Fruit fly (Drosophila melanogaster) whole organism, embryonic: ENCODE results near the gene CG45676.

ENCODE experiments used
- Abd-B ChIP-seq: fragments of 200-800 bp; sonication (Bioruptor generic); optimal IDR thresholded peaks from 2 replicates; lab custom pipeline; 2018; ENCODE audit warnings: missing biosample characterization, mild to moderate bottlenecking, missing genetic modification characterization, moderate library complexity
- Ada2b ChIP-seq: fragments of 200-800 bp; sonication (Bioruptor generic); IDR thresholded peaks from 2 replicates; pipeline ENCODE4 v1.3.6; 2022; ENCODE audit warnings: missing biosample characterization, missing genetic modification characterization
- CG10979 ChIP-seq: fragments of 200-800 bp; sonication (Bioruptor generic); optimal IDR thresholded peaks from 2 replicates; lab custom pipeline; 2018; ENCODE audit warnings: missing biosample characterization, mild to moderate bottlenecking, missing genetic modification characterization, moderate library complexity
- CG11085 ChIP-seq: fragments of 200-800 bp; sonication (Bioruptor generic); IDR thresholded peaks from 2 replicates; pipeline ENCODE4 v1.3.6; 2022; ENCODE audit warnings: missing biosample characterization, missing genetic modification characterization
- CG12104 ChIP-seq: fragments of 200-800 bp; sonication (Bioruptor generic); optimal IDR thresholded peaks from 3 replicates; lab custom pipeline; 2016; ENCODE audit warnings: missing biosample characterization, missing genetic modification characterization
- CG12236 ChIP-seq: fragments of 200-800 bp; sonication (Bioruptor generic); optimal IDR thresholded peaks from 2 replicates; lab custom pipeline; 2016; ENCODE audit warnings: missing biosample characterization, missing genetic modification characterization
- CG14667 ChIP-seq: fragments of 200-800 bp; sonication (Bioruptor generic); IDR thresholded peaks from 2 replicates; pipeline ENCODE4 v1.3.6; 2022; ENCODE audit warnings: missing biosample characterization, missing genetic modification characterization
- CG16863 ChIP-seq: fragments of 200-800 bp; sonication (Bioruptor generic); optimal IDR thresholded peaks from 3 replicates; lab custom pipeline; 2016; ENCODE audit warnings: missing biosample characterization, missing genetic modification characterization
- CG1832 ChIP-seq: fragments of 200-800 bp; sonication (Bioruptor generic); optimal IDR thresholded peaks from 2 replicates; lab custom pipeline; 2017; ENCODE audit warnings: missing biosample characterization, mild to moderate bottlenecking, missing genetic modification characterization, inconsistent platforms
- CG18599 ChIP-seq: fragments of 200-800 bp; sonication (Bioruptor generic); optimal IDR thresholded peaks from 3 replicates; lab custom pipeline; 2017; ENCODE audit warnings: missing biosample characterization, missing genetic modification characterization, mild to moderate bottlenecking, moderate library complexity, missing genetic modification reagents
- CG31365 ChIP-seq: fragments of 200-800 bp; sonication (Bioruptor generic); optimal IDR thresholded peaks from 2 replicates; lab custom pipeline; 2018; ENCODE audit warnings: missing biosample characterization, mild to moderate bottlenecking, missing genetic modification characterization
- CG4328 ChIP-seq: fragments of 200-800 bp; sonication (Bioruptor generic); optimal IDR thresholded peaks from 3 replicates; lab custom pipeline; 2017; ENCODE audit warnings: missing biosample characterization, missing genetic modification reagents, missing genetic modification characterization
- CG43689 ChIP-seq: fragments of 200-800 bp; sonication (Bioruptor generic); IDR thresholded peaks from 2 replicates; pipeline ENCODE4 v1.3.6; 2022; ENCODE audit warnings: missing biosample characterization, missing genetic modification characterization
- CG4854 ChIP-seq: fragments of 200-800 bp; sonication (Bioruptor generic); optimal IDR thresholded peaks from 2 replicates; lab custom pipeline; 2016; ENCODE audit warnings: missing biosample characterization, missing genetic modification characterization, inconsistent platforms
- CG6765 ChIP-seq: fragments of 200-800 bp; sonication (Bioruptor generic); optimal IDR thresholded peaks from 3 replicates; lab custom pipeline; 2017; ENCODE audit warnings: missing biosample characterization, mild to moderate bottlenecking, missing genetic modification characterization
- CG6813 ChIP-seq: fragments of 200-800 bp; sonication (Bioruptor generic); optimal IDR thresholded peaks from 2 replicates; lab custom pipeline; 2017; ENCODE audit warnings: missing biosample characterization, missing genetic modification characterization, mild to moderate bottlenecking, moderate library complexity, missing genetic modification reagents
- CG8359 ChIP-seq: fragments of 200-800 bp; sonication (Bioruptor generic); optimal IDR thresholded peaks from 2 replicates; lab custom pipeline; 2017; ENCODE audit warnings: missing biosample characterization, mild to moderate bottlenecking, missing genetic modification characterization, borderline replicate concordance
- CG8765 ChIP-seq: fragments of 200-800 bp; sonication (Bioruptor generic); IDR thresholded peaks from 2 replicates; pipeline ENCODE4 v1.3.6; 2022; ENCODE audit warnings: missing biosample characterization, missing genetic modification characterization
- CG8924 ChIP-seq: fragments of 200-800 bp; optimal IDR thresholded peaks from 3 replicates; lab custom pipeline; 2019; ENCODE audit warnings: missing biosample characterization, mild to moderate bottlenecking, missing genetic modification characterization, moderate library complexity
- CHES-1-like ChIP-seq: fragments of 200-800 bp; sonication (Bioruptor generic); optimal IDR thresholded peaks from 2 replicates; lab custom pipeline; 2016; ENCODE audit warnings: missing biosample characterization, missing genetic modification characterization
- D ChIP-seq, 2 experiments: fragments of 200-800 bp in 1 of 2; fragments of >200 bp in 1 of 2; sonication (Bioruptor generic) in 1 of 2; optimal IDR thresholded peaks; 2 replicates in 1 of 2; 3 replicates in 1 of 2; lab custom pipeline; 2017; ENCODE audit warnings: mild to moderate bottlenecking in 1 of 2, missing biosample characterization in 1 of 2, missing genetic modification characterization in 1 of 2, missing genetic modification reagents in 1 of 2
- Dll ChIP-seq: fragments of 200-800 bp; sonication (Bioruptor generic); IDR thresholded peaks from 4 replicates; pipeline ENCODE4 v1.3.6; 2022; ENCODE audit warnings: missing biosample characterization, missing genetic modification characterization; ENCODE audit not compliant: partially characterized antibody
- Gug ChIP-seq: fragments of 200-800 bp; sonication (Bioruptor generic); IDR thresholded peaks from 4 replicates; pipeline ENCODE4 v1.3.6; 2022; ENCODE audit warnings: missing biosample characterization, missing genetic modification characterization
- Hmr ChIP-seq: fragments of 200-800 bp; sonication (Bioruptor generic); optimal IDR thresholded peaks from 3 replicates; lab custom pipeline; 2017; ENCODE audit warnings: mild to moderate bottlenecking, missing biosample characterization, missing genetic modification reagents, missing genetic modification characterization
- Lhr ChIP-seq: fragments of 200-800 bp; sonication (Bioruptor generic); optimal IDR thresholded peaks from 3 replicates; lab custom pipeline; 2017; ENCODE audit warnings: mild to moderate bottlenecking, missing biosample characterization, missing genetic modification reagents, missing genetic modification characterization
- MBD-R2 ChIP-seq: fragments of 200-800 bp; sonication (Bioruptor generic); IDR thresholded peaks from 2 replicates; pipeline ENCODE4 v1.3.6; 2022; ENCODE audit warnings: missing biosample characterization, missing genetic modification characterization
- Mad ChIP-seq: fragments of 200-800 bp; sonication (Bioruptor generic); optimal IDR thresholded peaks from 2 replicates; lab custom pipeline; 2016; ENCODE audit warnings: missing biosample characterization, missing genetic modification characterization
- Myb ChIP-seq: fragments of 200-800 bp; sonication (Bioruptor generic); optimal IDR thresholded peaks from 2 replicates; lab custom pipeline; 2016; ENCODE audit warnings: missing biosample characterization, missing genetic modification characterization
- NC2α ChIP-seq: fragments of 200-800 bp; sonication (Bioruptor generic); optimal IDR thresholded peaks from 2 replicates; lab custom pipeline; 2016; ENCODE audit warnings: missing biosample characterization, missing genetic modification characterization
- Pdp1 ChIP-seq, 2 experiments: fragments of 200-800 bp; sonication (Bioruptor generic); optimal IDR thresholded peaks; 3 replicates each; lab custom pipeline; 2016; ENCODE audit warnings: missing biosample characterization in 2 of 2, missing genetic modification characterization in 2 of 2, mild to moderate bottlenecking in 1 of 2, moderate library complexity in 1 of 2
- aop ChIP-seq: fragments of 200-800 bp; sonication (Bioruptor generic); IDR thresholded peaks from 2 replicates; pipeline ENCODE4 v1.3.6; 2022; ENCODE audit warnings: missing biosample characterization, missing genetic modification characterization
- cg ChIP-seq: fragments of 200-800 bp; sonication (Bioruptor generic); optimal IDR thresholded peaks from 3 replicates; lab custom pipeline; 2019; ENCODE audit warnings: missing biosample characterization, mild to moderate bottlenecking, missing genetic modification characterization, moderate library complexity
- chm ChIP-seq: fragments of 200-800 bp; sonication (Bioruptor generic); IDR thresholded peaks from 2 replicates; pipeline ENCODE4 v1.3.6; 2022; ENCODE audit warnings: missing biosample characterization, missing genetic modification characterization
- crp ChIP-seq, 2 experiments: fragments of 200-800 bp; sonication (Bioruptor generic); optimal IDR thresholded peaks; 2 replicates in 1 of 2; 3 replicates in 1 of 2; lab custom pipeline; 2017; ENCODE audit warnings: missing biosample characterization in 2 of 2, missing genetic modification characterization in 2 of 2, mild to moderate bottlenecking in 1 of 2, moderate library complexity in 1 of 2
- dan ChIP-seq: fragments of 200-800 bp; sonication (Bioruptor generic); IDR thresholded peaks from 2 replicates; pipeline ENCODE4 v1.3.6; 2022; ENCODE audit warnings: missing biosample characterization, missing genetic modification characterization
- dimm ChIP-seq: fragments of 200-800 bp; sonication (Bioruptor generic); IDR thresholded peaks from 2 replicates; pipeline ENCODE4 v1.3.6; 2022; ENCODE audit warnings: missing biosample characterization, missing genetic modification characterization
- ewg ChIP-seq: fragments of 200-800 bp; sonication (Bioruptor generic); optimal IDR thresholded peaks from 3 replicates; lab custom pipeline; 2017; ENCODE audit warnings: mild to moderate bottlenecking, missing biosample characterization, missing genetic modification reagents, missing genetic modification characterization
- gsb ChIP-seq: fragments of 200-800 bp; sonication (Bioruptor generic); IDR thresholded peaks from 2 replicates; pipeline ENCODE4 v1.3.6; 2022; ENCODE audit warnings: missing biosample characterization, missing genetic modification characterization
- h ChIP-seq: fragments of >200 bp; optimal IDR thresholded peaks from 2 replicates; lab custom pipeline; 2017
- kay ChIP-seq: fragments of 200-800 bp; sonication (Bioruptor generic); optimal IDR thresholded peaks from 2 replicates; lab custom pipeline; 2016; ENCODE audit warnings: missing biosample characterization, missing genetic modification characterization
- kni ChIP-seq: fragments of 200-800 bp; sonication (Bioruptor generic); optimal IDR thresholded peaks from 3 replicates; lab custom pipeline; 2017; ENCODE audit warnings: mild to moderate bottlenecking, missing biosample characterization, missing genetic modification reagents, missing genetic modification characterization
- pan ChIP-seq, 4 experiments: fragments of >200 bp in 3 of 4; fragments of 200-800 bp in 1 of 4; sonication (Bioruptor generic) in 1 of 4; optimal IDR thresholded peaks in 3 of 4; IDR thresholded peaks in 1 of 4; 2 replicates each; pipeline versions ENCODE4 v1.3.6 to Lab custom; 2017 to 2022; ENCODE audit warnings: missing biosample characterization in 2 of 4, missing genetic modification characterization in 2 of 4, mixed read lengths in 1 of 4
- sens-2 ChIP-seq: fragments of 200-800 bp; sonication (Bioruptor generic); IDR thresholded peaks from 2 replicates; pipeline ENCODE4 v1.3.6; 2022; ENCODE audit warnings: missing biosample characterization, missing genetic modification characterization
- slou ChIP-seq: fragments of 200-800 bp; sonication (Bioruptor generic); optimal IDR thresholded peaks from 3 replicates; lab custom pipeline; 2016; ENCODE audit warnings: missing biosample characterization, missing genetic modification characterization
- so ChIP-seq: fragments of 200-800 bp; sonication (Bioruptor generic); IDR thresholded peaks from 3 replicates; pipeline ENCODE4 v1.3.6; 2022; ENCODE audit warnings: missing biosample characterization, missing genetic modification characterization
- tin ChIP-seq: fragments of 200-800 bp; sonication (Bioruptor generic); optimal IDR thresholded peaks from 3 replicates; lab custom pipeline; 2016; ENCODE audit warnings: missing biosample characterization, missing genetic modification characterization
- unc-4 ChIP-seq: fragments of 200-800 bp; sonication (Bioruptor generic); IDR thresholded peaks from 2 replicates; pipeline ENCODE4 v1.3.6; 2022; ENCODE audit warnings: missing biosample characterization, missing genetic modification characterization; ENCODE audit not compliant: partially characterized antibody
- zfh2 ChIP-seq: fragments of 200-800 bp; sonication (Bioruptor generic); optimal IDR thresholded peaks from 2 replicates; lab custom pipeline; 2016; ENCODE audit warnings: missing biosample characterization, missing genetic modification characterization

CG45676 gene

dm6 chr3R:11454210-11454904 is 35.7 kb downstream of the CG45676 start (continued):
- TF ChIP-seq sens-2 (no peak), zfh2 (GFP tag; lab: Kevin White, UChicago) (peak; percentile 86), Ada2b (peak; percentile 49), CG12104 (GFP tag; lab: Kevin White, UChicago) (peak; percentile 34), CG4328 (GFP tag; lab: Kevin White, UChicago) (no peak), kni (no peak), Abd-B (GFP tag; lab: Kevin White, UChicago) (peak; percentile 78), Pdp1 (GFP tag; optimal IDR thresholded peaks at IDR 0.05; lab: Kevin White, UChicago) (peak; percentile 24 to 38), tin (GFP tag; lab: Kevin White, UChicago) (peak; percentile 32), Hmr (GFP tag; lab: Kevin White, UChicago) (peak; percentile 77), dimm (GFP tag; lab: Robert Waterston, UW) (no peak), CG10979 (tag; lab: Kevin White, UChicago) (no peak), unc-4 (GFP tag; lab: Robert Waterston, UW) (no peak), CG16863 (GFP tag; lab: Kevin White, UChicago) (peak; percentile 3), Lhr (GFP tag; lab: Kevin White, UChicago) (no peak), Gug (GFP tag; lab: Robert Waterston, UW) (peak; percentile 53; the same call in 2 of the 4 replicates), chm (no peak), D (optimal IDR thresholded peaks at IDR 0.05; lab: Kevin White, UChicago) (no peak), D (GFP tag; optimal IDR thresholded peaks at IDR 0.05; lab: Kevin White, UChicago) (no peak), crp (GFP tag; optimal IDR thresholded peaks at IDR 0.05; lab: Kevin White, UChicago) (peak in 1 of 2 experiments; percentile 4), pan (optimal IDR thresholded peaks at IDR 0.05; lab: Kevin White, UChicago) (no peak), pan (GFP tag; optimal IDR thresholded peaks at IDR 0.05 in 1 of 2, IDR thresholded peaks at IDR 0.05 in 1 of 2) (peak in 1 of 2 experiments; percentile 61), Myb (GFP tag; lab: Kevin White, UChicago) (peak; percentile 39), CG1832 (GFP tag; lab: Kevin White, UChicago) (no peak), CHES-1-like (peak; percentile 32), CG14667 (GFP tag; lab: Robert Waterston, UW) (peak; percentile 44), MBD-R2 (GFP tag; lab: Robert Waterston, UW) (peak; percentile 30; the same call in 1 of the 2 replicates), dan (no peak), CG8924 (tag; lab: Kevin White, UChicago) (peak; percentile 46), CG8359 (GFP tag; lab: Kevin White, UChicago) (no peak), gsb (GFP tag; lab: Robert Waterston, UW) (peak; percentile 38; the same call in 1 of the 2 replicates), so (no peak), CG8765 (GFP tag; lab: Robert Waterston, UW) (no peak), slou (peak; percentile 38), NC2α (GFP tag; lab: Kevin White, UChicago) (no peak), cg (no peak), CG31365 (tag; lab: Kevin White, UChicago) (no peak), kay (peak; percentile 55), CG6813 (no peak), CG12236 (GFP tag; lab: Kevin White, UChicago) (no peak), CG4854 (GFP tag; lab: Kevin White, UChicago) (peak; percentile 30), Dll (GFP tag; lab: Robert Waterston, UW) (no peak), CG18599 (peak; percentile 50), h (no peak), CG43689 (GFP tag; lab: Robert Waterston, UW) (no peak), CG11085 (GFP tag; lab: Robert Waterston, UW) (no peak), Mad (peak; percentile 1), CG6765 (GFP tag; lab: Kevin White, UChicago) (peak; percentile 33), aop (GFP tag; lab: Robert Waterston, UW) (no peak), ewg (no peak)
